Worm (Caenorhabditis elegans): ENCODE results near the gene unc-129.

Gene unc-129

ce11 chrIV:8979695-8980094, 25.5 kb downstream of the unc-129 start, which contains the start of gene col-119 (continued):
- TF ChIP-seq egl-27 (tag; optimal IDR thresholded peaks at IDR 0.05) (no peak), mxl-3 (GFP tag; optimal IDR thresholded peaks at IDR 0.05) (no peak), lin-1 (GFP tag; IDR thresholded peaks at IDR 0.05) (no peak), pha-4 (GFP tag; IDR thresholded peaks at IDR 0.05) (no peak), pha-4 (tag; optimal IDR thresholded peaks at IDR 0.05) (no peak)

- TF ChIP-seq daf-19 (GFP tag; conservative IDR thresholded peaks at IDR 0.05) (no peak), snpc-1.2 (GFP tag; IDR thresholded peaks at IDR 0.05) (0 out of 2 replicates have a peak, but pooled peaks have one; percentile 24), hmg-1.1 (GFP tag; IDR thresholded peaks at IDR 0.05) (no peak), ZK337.2 (GFP tag; IDR thresholded peaks at IDR 0.05) (no peak), dmd-9 (GFP tag; IDR thresholded peaks at IDR 0.05) (no peak), set-16 (GFP tag; IDR thresholded peaks at IDR 0.05) (peak; percentile 95), ctbp-1 (GFP tag; IDR thresholded peaks at IDR 0.05) (peak; percentile 23; the same call in 1 of the 2 replicates), ZK546.5 (tag; optimal IDR thresholded peaks at IDR 0.05) (no peak), madf-9 (GFP tag; conservative IDR thresholded peaks at IDR 0.05) (no peak), F10B5.3 (tag; optimal IDR thresholded peaks at IDR 0.05) (no peak), dmd-6 (GFP tag; IDR thresholded peaks at IDR 0.05) (no peak; the same call in 1 of the 2 replicates), arid-1 (GFP tag; conservative IDR thresholded peaks at IDR 0.05) (no peak)
These were observed 26.1 kb downstream of the unc-129 start for ce11 chrIV:8979062-8979612.

ce11 chrIV:8978047-8978446, 27.2 kb downstream of the unc-129 start:
- TF ChIP-seq php-3 (GFP tag; IDR thresholded peaks at IDR 0.05) (0 out of 2 replicates have a peak, but pooled peaks have one; percentile 31), Y105C5A.15 (GFP tag; IDR thresholded peaks at IDR 0.05) (no peak), aha-1 (tag) (peak; percentile 66), nhr-11 (tag; optimal IDR thresholded peaks at IDR 0.05) (peak; percentile 56)

- TF ChIP-seq hlh-30 (tag; optimal IDR thresholded peaks at IDR 0.05; ENCODE audit: insufficient read depth), result no peak
These were observed 29.9 kb downstream of the unc-129 start, which contains the start of gene pdzd-8 for ce11 chrIV:8975331-8975625. Gene pdzd-8 (plus strand): TSS chrIV:8975526.

- TF ChIP-seq hlh-11 (tag; optimal IDR thresholded peaks at IDR 0.05), result peak; percentile 25
- no peak for TF ChIP-seq zag-1 (tag; optimal IDR thresholded peaks at IDR 0.05)
- TF ChIP-seq aha-1 (tag), result peak; percentile 58
- peak; percentile 14 for TF ChIP-seq hlh-30 (tag; optimal IDR thresholded peaks at IDR 0.05; ENCODE audit: insufficient read depth)
- TF ChIP-seq pqm-1 (tag; optimal IDR thresholded peaks at IDR 0.05), result no peak
- peak; percentile 61 for TF ChIP-seq nhr-11 (tag; optimal IDR thresholded peaks at IDR 0.05)
- peak in 1 of 2 experiments; percentile 24 for TF ChIP-seq daf-16 (GFP tag; optimal IDR thresholded peaks at IDR 0.05)
- TF ChIP-seq daf-16 (tag; optimal IDR thresholded peaks at IDR 0.05), result no peak
These were observed 30.5 kb downstream of the unc-129 start for ce11 chrIV:8974543-8975330.

ce11 chrIV:8973249-8973958, 31.8 kb downstream of the unc-129 start, which contains the start of gene C53B4.3:
Gene C53B4.3 (minus strand): TSS chrIV:8973712.
- no peak for TF ChIP-seq mdt-29 (GFP tag; IDR thresholded peaks at IDR 0.05)
- TF ChIP-seq ceh-82 (tag; optimal IDR thresholded peaks at IDR 0.05), result no peak
- TF ChIP-seq mxl-3 (GFP tag; optimal IDR thresholded peaks at IDR 0.05), result peak; percentile 14
- peak; percentile 40 for TF ChIP-seq nhr-102 (tag; optimal IDR thresholded peaks at IDR 0.05)
- TF ChIP-seq ZK546.5 (tag; optimal IDR thresholded peaks at IDR 0.05), result no peak
- no peak for TF ChIP-seq tra-1 (GFP tag; IDR thresholded peaks at IDR 0.05)
- no peak for TF ChIP-seq lin-15B (tag; optimal IDR thresholded peaks at IDR 0.05)
- TF ChIP-seq ztf-7 (tag; optimal IDR thresholded peaks at IDR 0.05), result peak; percentile 29
- no peak for TF ChIP-seq daf-16 (GFP tag; optimal IDR thresholded peaks at IDR 0.05)
- peak; percentile 42 for TF ChIP-seq daf-16 (tag; optimal IDR thresholded peaks at IDR 0.05)
- peak; percentile 49 for TF ChIP-seq nhr-48 (tag; optimal IDR thresholded peaks at IDR 0.05)
- TF ChIP-seq madf-9 (GFP tag; conservative IDR thresholded peaks at IDR 0.05), result 0 out of 2 replicates have a peak, but pooled peaks have one; percentile 42
- TF ChIP-seq nhr-25 (tag; optimal IDR thresholded peaks at IDR 0.05; ENCODE audit: borderline replicate concordance, insufficient read depth), result peak; percentile 64
- TF ChIP-seq hlh-30 (tag; optimal IDR thresholded peaks at IDR 0.05; ENCODE audit: insufficient read depth), result peak; percentile 68
- TF ChIP-seq hlh-11 (tag; optimal IDR thresholded peaks at IDR 0.05), result peak; percentile 44
- peak; percentile 78 for TF ChIP-seq Y48G9A.11 (GFP tag; IDR thresholded peaks at IDR 0.05)
- TF ChIP-seq dve-1 (tag; optimal IDR thresholded peaks at IDR 0.05; ENCODE audit: insufficient read depth), result peak; percentile 23
- no peak for TF ChIP-seq D1046.2 (GFP tag; IDR thresholded peaks at IDR 0.05)

All from whole organism, L4 larva.